Worm (Caenorhabditis elegans) whole organism, L4 larva: Measurements from ENCODE around the gene T16G12.1.

Experiments used
- F10B5.3 ChIP-seq: sonication (generic microtip); optimal IDR thresholded peaks from 2 replicates; lab custom pipeline; 2016; ENCODE audit warnings: mild to moderate bottlenecking, missing genetic modification characterization, missing compliant biosample characterization
- F49E8.2 ChIP-seq: sonication (generic microtip); optimal IDR thresholded peaks from 2 replicates; lab custom pipeline; 2016; ENCODE audit warnings: missing compliant biosample characterization, mild to moderate bottlenecking, missing genetic modification characterization, borderline replicate concordance
- aha-1 ChIP-seq: fragments of 150-350 bp; peaks from one replicate; lab custom pipeline; 2014; ENCODE audit warnings: missing biosample characterization, missing genetic modification characterization
- gei-8 ChIP-seq: fragments of 200-800 bp; sonication (Bioruptor generic); optimal IDR thresholded peaks from 2 replicates; lab custom pipeline; 2018; ENCODE audit warnings: mild to moderate bottlenecking, missing genetic modification characterization, missing compliant biosample characterization
- hlh-30 ChIP-seq: sonication (generic microtip); optimal IDR thresholded peaks from 2 replicates; lab custom pipeline; 2017; ENCODE audit warnings: antibody characterized with exemption, mild to moderate bottlenecking, missing genetic modification characterization, missing compliant biosample characterization; ENCODE audit not compliant: insufficient read depth
- lin-15B ChIP-seq: fragments of 150-350 bp; sonication (generic microtip); optimal IDR thresholded peaks from 3 replicates; lab custom pipeline; 2014; ENCODE audit warnings: missing biosample characterization, missing genetic modification characterization
- lir-3 ChIP-seq: sonication (generic microtip); optimal IDR thresholded peaks from 2 replicates; lab custom pipeline; 2016; ENCODE audit warnings: mild to moderate bottlenecking, missing genetic modification characterization, missing compliant biosample characterization
- mdt-29 ChIP-seq: fragments of 200-800 bp; sonication (Bioruptor generic); IDR thresholded peaks from 2 replicates; pipeline ENCODE4 v1.3.6; 2022; ENCODE audit warnings: missing genetic modification reagents, missing genetic modification characterization, missing compliant biosample characterization
- mep-1 ChIP-seq: fragments of 150-350 bp; sonication (generic microtip); optimal IDR thresholded peaks from 3 replicates; lab custom pipeline; 2014; ENCODE audit warnings: missing biosample characterization, missing genetic modification characterization
- mes-2 ChIP-seq: sonication (generic microtip); optimal IDR thresholded peaks from 2 replicates; lab custom pipeline; 2016; ENCODE audit warnings: missing genotype, mild to moderate bottlenecking, missing genetic modification characterization, missing compliant biosample characterization; ENCODE audit not compliant: poor library complexity, severe bottlenecking
- nhr-25 ChIP-seq: sonication (generic microtip); optimal IDR thresholded peaks from 2 replicates; lab custom pipeline; 2017; ENCODE audit warnings: missing genetic modification characterization, mild to moderate bottlenecking, missing compliant biosample characterization, antibody characterized with exemption, moderate library complexity, borderline replicate concordance; ENCODE audit not compliant: insufficient read depth
- pqm-1 ChIP-seq: sonication (generic microtip); optimal IDR thresholded peaks from 2 replicates; lab custom pipeline; 2017; ENCODE audit warnings: missing biosample characterization, missing genetic modification characterization
- zip-2 ChIP-seq: fragments of 150-350 bp; optimal IDR thresholded peaks from 2 replicates; lab custom pipeline; 2014; ENCODE audit warnings: missing biosample characterization, missing genetic modification characterization

- TF ChIP-seq lir-3 (tag; lab: Kevin White, UChicago) (no peak), nhr-25 (tag; lab: Kevin White, UChicago) (no peak), pqm-1 (tag; lab: Kevin White, UChicago) (no peak), mdt-29 (GFP tag; lab: Robert Waterston, UW) (no peak), hlh-30 (tag; lab: Kevin White, UChicago) (peak; percentile 89), gei-8 (GFP tag; lab: Kevin White, UChicago) (no peak), aha-1 (tag; lab: Kevin White, UChicago) (peak; percentile 32), lin-15B (tag; lab: Kevin White, UChicago) (no peak), zip-2 (tag; lab: Kevin White, UChicago) (no peak), F10B5.3 (tag; lab: Kevin White, UChicago) (no peak), mep-1 (tag; lab: Kevin White, UChicago) (no peak), F49E8.2 (tag; lab: Kevin White, UChicago) (no peak), mes-2 (tag; lab: Kevin White, UChicago) (no peak)
These were observed 33.1 kb downstream of the T16G12.1 start, which contains the start of gene rgs-1 for ce11 chrIII:10016413-10017051.
